Worm (Caenorhabditis elegans) whole organism, mixed stage, embryonic: ENCODE measurements around the gene wdr-5.3.

Experiments
- M03D4.4 ChIP-seq: sonication (generic microtip); optimal IDR thresholded peaks from 2 replicates; lab custom pipeline; 2017; ENCODE audit warnings: mild to moderate bottlenecking, missing genetic modification characterization, missing compliant biosample characterization
- bed-3 ChIP-seq: fragments of 200-800 bp; sonication (Bioruptor generic); optimal IDR thresholded peaks from 3 replicates; lab custom pipeline; 2018; ENCODE audit warnings: mild to moderate bottlenecking, missing genetic modification characterization, moderate library complexity, missing compliant biosample characterization
- blmp-1 ChIP-seq: fragments of 150-350 bp; optimal IDR thresholded peaks from 2 replicates; lab custom pipeline; 2014; ENCODE audit warnings: missing biosample characterization, missing genetic modification characterization
- ceh-39 ChIP-seq: fragments of 150-350 bp; optimal IDR thresholded peaks from 2 replicates; lab custom pipeline; 2014; ENCODE audit warnings: missing biosample characterization, missing genetic modification characterization
- ceh-43 ChIP-seq: fragments of 200-800 bp; sonication (Bioruptor generic); optimal IDR thresholded peaks from 2 replicates; lab custom pipeline; 2018; ENCODE audit warnings: mild to moderate bottlenecking, missing genetic modification characterization, moderate library complexity, missing compliant biosample characterization
- ceh-83 ChIP-seq: fragments of 200-800 bp; sonication (Bioruptor generic); optimal IDR thresholded peaks from 2 replicates; lab custom pipeline; 2018; ENCODE audit warnings: mild to moderate bottlenecking, missing genetic modification characterization, missing compliant biosample characterization
- ces-1 ChIP-seq: fragments of 150-350 bp; optimal IDR thresholded peaks from 2 replicates; lab custom pipeline; 2014; ENCODE audit warnings: missing biosample characterization, missing genetic modification reagents, missing genetic modification characterization
- cnd-1 ChIP-seq: fragments of 200-800 bp; sonication (Bioruptor generic); optimal IDR thresholded peaks from 2 replicates; lab custom pipeline; 2018; ENCODE audit warnings: mild to moderate bottlenecking, missing genetic modification characterization, missing compliant biosample characterization
- drap-1 ChIP-seq: fragments of 200-800 bp; sonication (Bioruptor generic); optimal IDR thresholded peaks from 3 replicates; lab custom pipeline; 2018; ENCODE audit warnings: mild to moderate bottlenecking, missing genetic modification characterization, missing compliant biosample characterization
- elt-1 ChIP-seq: sonication (generic microtip); optimal IDR thresholded peaks from 2 replicates; lab custom pipeline; 2017; ENCODE audit warnings: missing genetic modification characterization, mild to moderate bottlenecking, missing compliant biosample characterization, antibody characterized with exemption, moderate library complexity, borderline replicate concordance; ENCODE audit not compliant: insufficient read depth
- elt-3 ChIP-seq: fragments of 150-350 bp; optimal IDR thresholded peaks from 2 replicates; lab custom pipeline; 2014; ENCODE audit warnings: missing biosample characterization, missing genetic modification characterization
- flh-1 ChIP-seq: fragments of 200-800 bp; sonication (Bioruptor generic); optimal IDR thresholded peaks from 2 replicates; lab custom pipeline; 2018; ENCODE audit warnings: mild to moderate bottlenecking, missing genetic modification characterization, moderate library complexity, missing compliant biosample characterization
- ham-2 ChIP-seq: fragments of 200-800 bp; sonication (Bioruptor generic); optimal IDR thresholded peaks from 2 replicates; lab custom pipeline; 2018; ENCODE audit warnings: mild to moderate bottlenecking, missing genetic modification characterization, missing compliant biosample characterization
- hlh-1 ChIP-seq: fragments of 150-350 bp; optimal IDR thresholded peaks from 2 replicates; lab custom pipeline; 2014; ENCODE audit warnings: missing biosample characterization, missing genetic modification reagents, missing genetic modification characterization
- lin-13 ChIP-seq: fragments of 150-350 bp; optimal IDR thresholded peaks from 2 replicates; lab custom pipeline; 2014; ENCODE audit warnings: missing biosample characterization, missing genetic modification characterization
- lin-32 ChIP-seq: fragments of 200-800 bp; sonication (Bioruptor generic); optimal IDR thresholded peaks from 2 replicates; lab custom pipeline; 2018; ENCODE audit warnings: mild to moderate bottlenecking, missing genetic modification characterization, missing compliant biosample characterization
- lsy-2 ChIP-seq: fragments of 150-350 bp; optimal IDR thresholded peaks from 2 replicates; lab custom pipeline; 2014; ENCODE audit warnings: missing biosample characterization, missing genetic modification characterization
- mab-5 ChIP-seq: fragments of 150-350 bp; optimal IDR thresholded peaks from 2 replicates; lab custom pipeline; 2014; ENCODE audit warnings: missing biosample characterization, missing genetic modification characterization
- mep-1 ChIP-seq: fragments of 150-350 bp; optimal IDR thresholded peaks from 2 replicates; lab custom pipeline; 2017; ENCODE audit warnings: missing biosample characterization, missing genetic modification reagents, missing genetic modification characterization, inconsistent platforms
- mls-2 ChIP-seq: sonication (generic microtip); optimal IDR thresholded peaks from 2 replicates; lab custom pipeline; 2016; ENCODE audit warnings: mild to moderate bottlenecking, missing genetic modification characterization, moderate library complexity, missing compliant biosample characterization
- nhr-12 ChIP-seq: fragments of 150-350 bp; optimal IDR thresholded peaks from 2 replicates; lab custom pipeline; 2014; ENCODE audit warnings: missing biosample characterization, missing genetic modification characterization
- nhr-2 ChIP-seq: fragments of 150-350 bp; optimal IDR thresholded peaks from 2 replicates; lab custom pipeline; 2014; ENCODE audit warnings: missing biosample characterization, missing genetic modification characterization
- nhr-237 ChIP-seq: fragments of 150-350 bp; optimal IDR thresholded peaks from 2 replicates; lab custom pipeline; 2014; ENCODE audit warnings: missing biosample characterization, missing genetic modification characterization
- nhr-28 ChIP-seq: fragments of 150-350 bp; optimal IDR thresholded peaks from 2 replicates; lab custom pipeline; 2014; ENCODE audit warnings: missing biosample characterization, missing genetic modification characterization
- nhr-76 ChIP-seq: sonication (generic microtip); optimal IDR thresholded peaks from 2 replicates; lab custom pipeline; 2017; ENCODE audit warnings: missing biosample characterization, missing genetic modification characterization
- pha-4 ChIP-seq: fragments of 150-350 bp; optimal IDR thresholded peaks from 2 replicates; lab custom pipeline; 2018; ENCODE audit warnings: missing biosample characterization, missing genetic modification reagents, missing genetic modification characterization
- sem-2 ChIP-seq: fragments of 200-800 bp; sonication (Bioruptor generic); optimal IDR thresholded peaks from 2 replicates; lab custom pipeline; 2018; ENCODE audit warnings: mild to moderate bottlenecking, missing genetic modification characterization, missing compliant biosample characterization
- snpc-4 ChIP-seq: fragments of 150-350 bp; optimal IDR thresholded peaks from 2 replicates; lab custom pipeline; 2014; ENCODE audit warnings: missing biosample characterization, missing genetic modification characterization
- sptf-1 ChIP-seq: sonication (generic microtip); optimal IDR thresholded peaks from 2 replicates; lab custom pipeline; 2017; ENCODE audit warnings: mild to moderate bottlenecking, missing genetic modification characterization, moderate library complexity, missing compliant biosample characterization
- tbx-8 ChIP-seq: fragments of 200-800 bp; sonication (Bioruptor generic); optimal IDR thresholded peaks from 2 replicates; lab custom pipeline; 2018; ENCODE audit warnings: mild to moderate bottlenecking, missing genetic modification characterization, moderate library complexity, missing compliant biosample characterization
- unc-120 ChIP-seq: sonication (generic microtip); optimal IDR thresholded peaks from 2 replicates; lab custom pipeline; 2017; ENCODE audit warnings: missing genetic modification characterization, missing compliant biosample characterization; ENCODE audit not compliant: poor library complexity, severe bottlenecking
- unc-39 ChIP-seq: fragments of 150-350 bp; optimal IDR thresholded peaks from 2 replicates; lab custom pipeline; 2014; ENCODE audit warnings: missing biosample characterization, missing genetic modification characterization
- unc-62 ChIP-seq: fragments of 150-350 bp; optimal IDR thresholded peaks from 2 replicates; lab custom pipeline; 2014; ENCODE audit warnings: missing biosample characterization, missing genetic modification reagents, missing genetic modification characterization
- zip-8 ChIP-seq: fragments of 150-350 bp; optimal IDR thresholded peaks from 2 replicates; lab custom pipeline; 2014; ENCODE audit warnings: missing biosample characterization, missing genetic modification characterization
- ztf-11 ChIP-seq: fragments of 150-350 bp; optimal IDR thresholded peaks from 2 replicates; lab custom pipeline; 2014; ENCODE audit warnings: missing biosample characterization, missing genetic modification characterization

The wdr-5.3 gene

ce11 chrV:10716865-10717713 lies 19.8 kb upstream of the wdr-5.3 start:
- TF ChIP-seq mls-2 (tag; lab: Kevin White, UChicago), result peak; percentile 43
- peak; percentile 35 for TF ChIP-seq sem-2
- TF ChIP-seq flh-1 (GFP tag; lab: Kevin White, UChicago), result peak; percentile 20
- TF ChIP-seq zip-8 (tag; lab: Kevin White, UChicago), result no peak
- TF ChIP-seq elt-3 (tag; lab: Kevin White, UChicago), result no peak
- no peak for TF ChIP-seq nhr-76 (tag; lab: Kevin White, UChicago)
- TF ChIP-seq hlh-1 (tag; lab: Kevin White, UChicago), result no peak
- no peak for TF ChIP-seq nhr-28 (tag; lab: Kevin White, UChicago)
- TF ChIP-seq lin-13, result no peak
- no peak for TF ChIP-seq lsy-2
- TF ChIP-seq ceh-43, result no peak
- TF ChIP-seq drap-1, result peak; percentile 19
- TF ChIP-seq ces-1 (GFP tag; lab: Kevin White, UChicago), result no peak
- no peak for TF ChIP-seq unc-39
- no peak for TF ChIP-seq bed-3 (GFP tag; lab: Kevin White, UChicago)
- TF ChIP-seq pha-4 (tag; lab: Kevin White, UChicago), result no peak
- no peak for TF ChIP-seq elt-1 (tag; lab: Kevin White, UChicago)
- no peak for TF ChIP-seq snpc-4 (tag; lab: Kevin White, UChicago)
- TF ChIP-seq ceh-39 (tag; lab: Kevin White, UChicago), result no peak
- no peak for TF ChIP-seq unc-62 (GFP tag; lab: Kevin White, UChicago)
- peak; percentile 30 for TF ChIP-seq sptf-1 (tag; lab: Kevin White, UChicago)
- TF ChIP-seq tbx-8 (GFP tag; lab: Kevin White, UChicago), result no peak
- no peak for TF ChIP-seq ceh-83 (GFP tag; lab: Kevin White, UChicago)
- TF ChIP-seq ham-2 (GFP tag; lab: Kevin White, UChicago), result no peak
- no peak for TF ChIP-seq mep-1 (tag; lab: Kevin White, UChicago)
- no peak for TF ChIP-seq mab-5
- TF ChIP-seq lin-32 (GFP tag; lab: Kevin White, UChicago), result no peak
- peak; percentile 20 for TF ChIP-seq ztf-11 (tag; lab: Kevin White, UChicago)
- TF ChIP-seq nhr-12 (tag; lab: Kevin White, UChicago), result no peak
- no peak for TF ChIP-seq nhr-237 (tag; lab: Kevin White, UChicago)
- TF ChIP-seq blmp-1 (tag; lab: Kevin White, UChicago), result no peak
- TF ChIP-seq M03D4.4 (tag; lab: Kevin White, UChicago), result peak; percentile 22
- peak; percentile 16 for TF ChIP-seq cnd-1
- peak; percentile 89 for TF ChIP-seq nhr-2 (tag; lab: Kevin White, UChicago)
- peak; percentile 42 for TF ChIP-seq unc-120 (tag; lab: Kevin White, UChicago)

DNA sequence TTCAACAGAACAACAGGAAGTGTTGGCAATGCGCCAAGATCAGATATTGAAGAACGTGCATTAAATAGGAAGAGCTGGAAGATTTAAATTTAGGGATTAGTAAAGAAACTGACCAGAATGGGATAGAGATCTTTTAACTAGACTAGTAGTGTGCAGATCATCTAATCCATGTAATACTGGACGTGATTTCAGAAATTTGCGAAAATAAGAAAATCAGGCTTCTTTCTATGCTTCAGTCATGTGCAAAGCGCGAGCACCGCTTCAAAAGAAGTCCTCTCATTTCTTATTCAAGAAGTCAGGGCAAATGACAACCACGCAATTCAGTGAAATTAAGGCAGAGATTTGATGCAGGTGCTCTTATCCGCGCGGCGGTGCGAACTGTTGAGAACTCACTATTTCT lies 18.9 kb upstream of the wdr-5.3 start:
- TF ChIP-seq elt-1 (tag; lab: Kevin White, UChicago) (no peak), unc-39 (no peak), lin-32 (GFP tag; lab: Kevin White, UChicago) (no peak), mep-1 (tag; lab: Kevin White, UChicago) (no peak), ceh-83 (GFP tag; lab: Kevin White, UChicago) (no peak), nhr-28 (tag; lab: Kevin White, UChicago) (no peak), unc-120 (tag; lab: Kevin White, UChicago) (no peak), nhr-237 (tag; lab: Kevin White, UChicago) (no peak), nhr-76 (tag; lab: Kevin White, UChicago) (no peak), nhr-12 (tag; lab: Kevin White, UChicago) (no peak), sptf-1 (tag; lab: Kevin White, UChicago) (no peak), zip-8 (tag; lab: Kevin White, UChicago) (no peak), ceh-43 (no peak), unc-62 (GFP tag; lab: Kevin White, UChicago) (no peak), lsy-2 (no peak), lin-13 (no peak)
